Fruit fly (Drosophila melanogaster) whole organism, embryonic: ENCODE measurements around the gene Pde6.

Experiments
- Bgb ChIP-seq: fragments of 200-800 bp; sonication (Bioruptor generic); IDR thresholded peaks from 2 replicates; pipeline ENCODE4 v1.3.6; 2022; ENCODE audit warnings: missing biosample characterization, missing genetic modification characterization; ENCODE audit not compliant: partially characterized antibody
- Blimp-1 ChIP-seq: fragments of 200-800 bp; sonication (Bioruptor generic); optimal IDR thresholded peaks from 3 replicates; lab custom pipeline; 2018; ENCODE audit warnings: missing biosample characterization, missing genetic modification characterization, mild to moderate bottlenecking, moderate library complexity, missing genetic modification reagents
- CG10979 ChIP-seq: fragments of 200-800 bp; sonication (Bioruptor generic); optimal IDR thresholded peaks from 2 replicates; lab custom pipeline; 2018; ENCODE audit warnings: missing biosample characterization, mild to moderate bottlenecking, missing genetic modification characterization, moderate library complexity
- CG11504 ChIP-seq: fragments of 200-800 bp; sonication (Bioruptor generic); optimal IDR thresholded peaks from 3 replicates; lab custom pipeline; 2019; ENCODE audit warnings: missing biosample characterization, mild to moderate bottlenecking, missing genetic modification characterization, moderate library complexity
- CG12391 ChIP-seq: fragments of 200-800 bp; sonication (Bioruptor generic); optimal IDR thresholded peaks from 3 replicates; lab custom pipeline; 2018; ENCODE audit warnings: missing biosample characterization, mild to moderate bottlenecking, missing genetic modification characterization, moderate library complexity
- CG12659 ChIP-seq: fragments of 200-800 bp; sonication (Bioruptor generic); optimal IDR thresholded peaks from 3 replicates; lab custom pipeline; 2017; ENCODE audit warnings: mild to moderate bottlenecking, missing biosample characterization, missing genetic modification reagents, missing genetic modification characterization
- CG13424 ChIP-seq: fragments of 200-800 bp; sonication (Bioruptor generic); optimal IDR thresholded peaks from 2 replicates; lab custom pipeline; 2019; ENCODE audit warnings: missing biosample characterization, mild to moderate bottlenecking, missing genetic modification characterization, moderate library complexity
- CG15269 ChIP-seq: fragments of 200-800 bp; sonication (Bioruptor generic); optimal IDR thresholded peaks from 2 replicates; lab custom pipeline; 2018; ENCODE audit warnings: missing biosample characterization, mild to moderate bottlenecking, missing genetic modification characterization, moderate library complexity
- CG1603 ChIP-seq: fragments of 200-800 bp; sonication (Bioruptor generic); optimal IDR thresholded peaks from 2 replicates; lab custom pipeline; 2019; ENCODE audit warnings: missing biosample characterization, mild to moderate bottlenecking, missing genetic modification characterization, moderate library complexity
- CG1647 ChIP-seq: fragments of 200-800 bp; sonication (Bioruptor generic); optimal IDR thresholded peaks from 3 replicates; lab custom pipeline; 2016; ENCODE audit warnings: missing biosample characterization, missing genetic modification characterization
- CG17912 ChIP-seq: fragments of 200-800 bp; sonication (Bioruptor generic); optimal IDR thresholded peaks from 2 replicates; lab custom pipeline; 2018; ENCODE audit warnings: missing biosample characterization, mild to moderate bottlenecking, missing genetic modification characterization
- CG18262 ChIP-seq: fragments of 200-800 bp; optimal IDR thresholded peaks from 3 replicates; lab custom pipeline; 2019; ENCODE audit warnings: missing biosample characterization, mild to moderate bottlenecking, missing genetic modification characterization, moderate library complexity
- CG2678 ChIP-seq: fragments of 200-800 bp; sonication (Bioruptor generic); optimal IDR thresholded peaks from 3 replicates; lab custom pipeline; 2019; ENCODE audit warnings: missing biosample characterization, mild to moderate bottlenecking, missing genetic modification characterization, moderate library complexity
- CG2712 ChIP-seq: fragments of 200-800 bp; optimal IDR thresholded peaks from 3 replicates; lab custom pipeline; 2019; ENCODE audit warnings: missing biosample characterization, mild to moderate bottlenecking, missing genetic modification characterization, moderate library complexity
- CG4328 ChIP-seq: fragments of 200-800 bp; sonication (Bioruptor generic); optimal IDR thresholded peaks from 3 replicates; lab custom pipeline; 2017; ENCODE audit warnings: missing biosample characterization, missing genetic modification reagents, missing genetic modification characterization
- CG7357 ChIP-seq: fragments of 200-800 bp; sonication (Bioruptor generic); IDR thresholded peaks from 3 replicates; pipeline ENCODE4 v1.3.6; 2022; ENCODE audit warnings: missing biosample characterization, missing genetic modification characterization
- CG7839 ChIP-seq: fragments of 200-800 bp; sonication (Bioruptor generic); optimal IDR thresholded peaks from 3 replicates; lab custom pipeline; 2018; ENCODE audit warnings: missing biosample characterization, mild to moderate bottlenecking, missing genetic modification characterization, moderate library complexity
- CG7928 ChIP-seq: fragments of 200-800 bp; sonication (Bioruptor generic); optimal IDR thresholded peaks from 2 replicates; lab custom pipeline; 2017; ENCODE audit warnings: missing biosample characterization, mild to moderate bottlenecking, missing genetic modification characterization
- CG8089 ChIP-seq: fragments of 200-800 bp; sonication (Bioruptor generic); optimal IDR thresholded peaks from 3 replicates; lab custom pipeline; 2016; ENCODE audit warnings: missing biosample characterization, missing genetic modification characterization
- E2f2 ChIP-seq: fragments of 200-800 bp; sonication (Bioruptor generic); IDR thresholded peaks from 2 replicates; pipeline ENCODE4 v1.3.6; 2022; ENCODE audit warnings: missing biosample characterization, missing genetic modification characterization
- HmgD ChIP-seq: fragments of 200-800 bp; sonication (Bioruptor generic); optimal IDR thresholded peaks from 3 replicates; lab custom pipeline; 2016; ENCODE audit warnings: missing biosample characterization, missing genetic modification characterization
- Hr51 ChIP-seq, 2 experiments: fragments of 200-800 bp; sonication (Bioruptor generic); optimal IDR thresholded peaks; 2 replicates in 1 of 2; 3 replicates in 1 of 2; lab custom pipeline; 2016 to 2018; ENCODE audit warnings: missing biosample characterization in 2 of 2, missing genetic modification characterization in 2 of 2, mild to moderate bottlenecking in 1 of 2, moderate library complexity in 1 of 2
- Mrtf ChIP-seq: fragments of 200-800 bp; sonication (Bioruptor generic); IDR thresholded peaks from 3 replicates; pipeline ENCODE4 v1.3.6; 2022; ENCODE audit warnings: missing biosample characterization, missing genetic modification characterization
- Nf-YA ChIP-seq: fragments of 200-800 bp; sonication (Bioruptor generic); IDR thresholded peaks from 2 replicates; pipeline ENCODE4 v1.3.6; 2022; ENCODE audit warnings: missing biosample characterization, missing genetic modification characterization
- Nf-YC ChIP-seq: fragments of 200-800 bp; optimal IDR thresholded peaks from 3 replicates; lab custom pipeline; 2019; ENCODE audit warnings: missing biosample characterization, mild to moderate bottlenecking, missing genetic modification characterization, moderate library complexity
- Rx ChIP-seq: fragments of 200-800 bp; sonication (Bioruptor generic); IDR thresholded peaks from 2 replicates; pipeline ENCODE4 v1.3.6; 2022; ENCODE audit warnings: missing biosample characterization, missing genetic modification characterization
- Sox102F ChIP-seq: fragments of 200-800 bp; sonication (Bioruptor generic); optimal IDR thresholded peaks from 2 replicates; lab custom pipeline; 2018; ENCODE audit warnings: missing biosample characterization, mild to moderate bottlenecking, missing genetic modification characterization, moderate library complexity
- Ssrp ChIP-seq: fragments of 200-800 bp; sonication (Bioruptor generic); optimal IDR thresholded peaks from 2 replicates; lab custom pipeline; 2018; ENCODE audit warnings: missing biosample characterization, mild to moderate bottlenecking, missing genetic modification characterization, moderate library complexity
- bowl ChIP-seq: fragments of 200-800 bp; sonication (Bioruptor generic); IDR thresholded peaks from 2 replicates; pipeline ENCODE4 v1.3.6; 2022; ENCODE audit warnings: missing biosample characterization, missing genetic modification characterization
- bsh ChIP-seq, 2 experiments: fragments of 200-800 bp; sonication (Bioruptor generic); optimal IDR thresholded peaks; 2 replicates each; lab custom pipeline; 2017 to 2018; ENCODE audit warnings: mild to moderate bottlenecking in 2 of 2, missing biosample characterization in 2 of 2, missing genetic modification characterization in 2 of 2, moderate library complexity in 1 of 2
- dmrt99B ChIP-seq: fragments of 200-800 bp; sonication (Bioruptor generic); optimal IDR thresholded peaks from 2 replicates; lab custom pipeline; 2018; ENCODE audit warnings: missing biosample characterization, mild to moderate bottlenecking, missing genetic modification characterization, moderate library complexity
- ftz-f1 ChIP-seq: fragments of 200-800 bp; sonication (Bioruptor generic); optimal IDR thresholded peaks from 2 replicates; lab custom pipeline; 2016; ENCODE audit warnings: missing biosample characterization, missing genetic modification characterization
- gcm ChIP-seq: fragments of 200-800 bp; sonication (Bioruptor generic); optimal IDR thresholded peaks from 2 replicates; lab custom pipeline; 2019; ENCODE audit warnings: missing biosample characterization, mild to moderate bottlenecking, missing genetic modification characterization, moderate library complexity
- gcm2 ChIP-seq: fragments of 200-800 bp; sonication (Bioruptor generic); optimal IDR thresholded peaks from 2 replicates; lab custom pipeline; 2016; ENCODE audit warnings: missing biosample characterization, missing genetic modification characterization
- grau ChIP-seq: fragments of 200-800 bp; optimal IDR thresholded peaks from 3 replicates; lab custom pipeline; 2019; ENCODE audit warnings: missing biosample characterization, mild to moderate bottlenecking, missing genetic modification characterization, moderate library complexity
- lola ChIP-seq, 3 experiments: fragments of >200 bp in 2 of 3; fragments of 200-800 bp in 1 of 3; sonication (Bioruptor generic) in 1 of 3; optimal IDR thresholded peaks; 2 replicates each; lab custom pipeline; 2017 to 2019; ENCODE audit warnings: missing biosample characterization in 3 of 3, missing genetic modification characterization in 3 of 3, mild to moderate bottlenecking in 1 of 3, moderate library complexity in 1 of 3
- pan ChIP-seq, 4 experiments: fragments of >200 bp in 3 of 4; fragments of 200-800 bp in 1 of 4; sonication (Bioruptor generic) in 1 of 4; optimal IDR thresholded peaks in 3 of 4; IDR thresholded peaks in 1 of 4; 2 replicates each; pipeline versions ENCODE4 v1.3.6 to Lab custom; 2017 to 2022; ENCODE audit warnings: missing biosample characterization in 2 of 4, missing genetic modification characterization in 2 of 4, mixed read lengths in 1 of 4
- peb ChIP-seq: fragments of 200-800 bp; sonication (Bioruptor generic); IDR thresholded peaks from 2 replicates; pipeline ENCODE4 v1.3.6; 2022; ENCODE audit warnings: missing biosample characterization, missing genetic modification characterization
- phol ChIP-seq: fragments of 200-800 bp; sonication (Bioruptor generic); optimal IDR thresholded peaks from 3 replicates; lab custom pipeline; 2018; ENCODE audit warnings: missing biosample characterization, mild to moderate bottlenecking, missing genetic modification characterization, moderate library complexity
- pros ChIP-seq: fragments of 200-800 bp; sonication (Bioruptor generic); optimal IDR thresholded peaks from 3 replicates; lab custom pipeline; 2019; ENCODE audit warnings: missing biosample characterization, mild to moderate bottlenecking, missing genetic modification characterization, moderate library complexity
- sens ChIP-seq: fragments of 200-800 bp; sonication (Bioruptor generic); peaks from one replicate; lab custom pipeline; 2016; ENCODE audit warnings: missing biosample characterization, missing genetic modification characterization
- slou ChIP-seq: fragments of 200-800 bp; sonication (Bioruptor generic); optimal IDR thresholded peaks from 3 replicates; lab custom pipeline; 2016; ENCODE audit warnings: missing biosample characterization, missing genetic modification characterization
- sob ChIP-seq: fragments of 200-800 bp; sonication (Bioruptor generic); IDR thresholded peaks from 2 replicates; pipeline ENCODE4 v1.3.6; 2022; ENCODE audit warnings: missing biosample characterization, missing genetic modification characterization
- sqz ChIP-seq: fragments of 200-800 bp; sonication (Bioruptor generic); optimal IDR thresholded peaks from 3 replicates; lab custom pipeline; 2018; ENCODE audit warnings: missing biosample characterization, mild to moderate bottlenecking, missing genetic modification characterization
- trem ChIP-seq: fragments of 200-800 bp; optimal IDR thresholded peaks from 3 replicates; lab custom pipeline; 2019; ENCODE audit warnings: missing biosample characterization, mild to moderate bottlenecking, missing genetic modification characterization, moderate library complexity
- unpg ChIP-seq: fragments of 200-800 bp; sonication (Bioruptor generic); optimal IDR thresholded peaks from 3 replicates; lab custom pipeline; 2018; ENCODE audit warnings: missing biosample characterization, mild to moderate bottlenecking, missing genetic modification characterization, moderate library complexity
- usp ChIP-seq: fragments of >200 bp; optimal IDR thresholded peaks from 2 replicates; lab custom pipeline; 2017; ENCODE audit warnings: missing biosample characterization, missing genetic modification characterization
- wdn ChIP-seq: fragments of 200-800 bp; sonication (Bioruptor generic); IDR thresholded peaks from 2 replicates; pipeline ENCODE4 v1.3.6; 2022; ENCODE audit warnings: missing biosample characterization, missing genetic modification characterization

The Pde6 gene

DNA sequence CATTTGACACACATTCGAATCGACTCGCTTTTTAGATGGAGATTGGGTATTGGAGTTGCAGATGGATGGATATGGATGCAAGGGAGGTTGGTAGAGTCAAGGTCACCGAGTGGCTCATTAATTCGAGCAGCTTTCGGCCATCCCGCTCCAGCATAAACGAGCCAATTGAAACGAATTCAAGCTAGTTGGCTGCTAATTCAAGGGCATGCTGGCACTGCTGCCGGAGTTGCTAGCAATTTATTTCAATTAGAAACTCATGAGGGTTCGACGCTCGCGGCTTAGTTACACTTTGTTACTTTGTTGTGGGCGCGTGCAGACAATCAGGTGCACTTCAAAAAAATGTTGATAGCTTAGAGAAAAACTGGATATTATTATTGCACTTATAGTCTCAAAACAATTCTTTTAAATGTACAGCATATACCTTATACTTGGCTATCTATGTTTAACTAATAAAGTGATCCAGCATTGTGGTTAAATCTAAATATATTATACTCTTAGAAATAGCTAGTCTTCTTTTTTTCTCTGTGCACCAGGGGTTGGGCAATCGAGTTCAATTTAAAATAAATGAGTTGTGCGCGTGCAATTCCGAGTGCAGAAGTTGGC, 65.7 kb downstream of the Pde6 start (continued):
- TF ChIP-seq CG1647 (GFP tag; lab: Kevin White, UChicago) (no peak), phol (peak; percentile 4), grau (tag; lab: Kevin White, UChicago) (peak; percentile 23), peb (GFP tag; lab: Robert Waterston, UW) (no peak), CG18262 (tag; lab: Kevin White, UChicago) (peak; percentile 22), gcm2 (GFP tag; lab: Kevin White, UChicago) (no peak), CG2678 (tag; lab: Kevin White, UChicago) (no peak), unpg (GFP tag; lab: Kevin White, UChicago) (peak; percentile 27), CG13424 (tag; lab: Kevin White, UChicago) (peak; percentile 6), sens (GFP tag; lab: Kevin White, UChicago) (peak; percentile 67), CG11504 (peak; percentile 43), Mrtf (GFP tag; lab: Robert Waterston, UW) (no peak), Hr51 (GFP tag; optimal IDR thresholded peaks at IDR 0.05; lab: Kevin White, UChicago) (peak in 1 of 2 experiments; percentile 31), sqz (GFP tag; lab: Kevin White, UChicago) (no peak), CG7839 (peak; percentile 31), lola (GFP tag; optimal IDR thresholded peaks at IDR 0.05; lab: Kevin White, UChicago) (peak in 1 of 3 experiments; percentile 8), CG12391 (tag; lab: Kevin White, UChicago) (peak; percentile 14), sob (no peak), CG7357 (GFP tag; lab: Robert Waterston, UW) (no peak), CG2712 (tag; lab: Kevin White, UChicago) (peak; percentile 41), trem (tag; lab: Kevin White, UChicago) (no peak), CG17912 (GFP tag; lab: Kevin White, UChicago) (no peak), CG12659 (GFP tag; lab: Kevin White, UChicago) (no peak), CG15269 (tag; lab: Kevin White, UChicago) (no peak), Blimp-1 (GFP tag; lab: Kevin White, UChicago) (peak; percentile 24), Ssrp (tag; lab: Kevin White, UChicago) (no peak), gcm (GFP tag; lab: Kevin White, UChicago) (peak; percentile 78), bowl (GFP tag; lab: Robert Waterston, UW) (no peak), wdn (GFP tag; lab: Robert Waterston, UW) (no peak), pros (no peak), ftz-f1 (no peak), Rx (GFP tag; lab: Robert Waterston, UW) (peak; percentile 13; the same call in 1 of the 2 replicates), bsh (GFP tag; optimal IDR thresholded peaks at IDR 0.05; lab: Kevin White, UChicago) (peak in 1 of 2 experiments; percentile 21), dmrt99B (tag; lab: Kevin White, UChicago) (peak; percentile 40), CG1603 (peak; percentile 20), CG10979 (peak; percentile 29)

- TF ChIP-seq Hr51 (GFP tag; optimal IDR thresholded peaks at IDR 0.05; lab: Kevin White, UChicago): peak in 1 of 2 experiments; percentile 17
- peak in 1 of 2 experiments; percentile 23 for TF ChIP-seq bsh (GFP tag; optimal IDR thresholded peaks at IDR 0.05; lab: Kevin White, UChicago)
- TF ChIP-seq gcm2 (GFP tag; lab: Kevin White, UChicago): no peak
- no peak for TF ChIP-seq HmgD
- no peak for TF ChIP-seq pan (optimal IDR thresholded peaks at IDR 0.05; lab: Kevin White, UChicago)
- TF ChIP-seq pan (GFP tag; optimal IDR thresholded peaks at IDR 0.05 in 1 of 2, IDR thresholded peaks at IDR 0.05 in 1 of 2): no peak
- no peak for TF ChIP-seq CG7928 (GFP tag; lab: Kevin White, UChicago)
- TF ChIP-seq slou: no peak
- peak; percentile 20 for TF ChIP-seq Sox102F (GFP tag; lab: Kevin White, UChicago)
- no peak for TF ChIP-seq Nf-YC (tag; lab: Kevin White, UChicago)
- peak; percentile 2 for TF ChIP-seq grau (tag; lab: Kevin White, UChicago)
- no peak for TF ChIP-seq Nf-YA (GFP tag; lab: Robert Waterston, UW)
- no peak for TF ChIP-seq usp
- TF ChIP-seq E2f2: no peak
- no peak for TF ChIP-seq Bgb
- TF ChIP-seq CG8089 (GFP tag; lab: Kevin White, UChicago): no peak
- no peak for TF ChIP-seq CG4328
- TF ChIP-seq unpg (GFP tag; lab: Kevin White, UChicago): peak; percentile 4
These were observed 71.6 kb downstream of the Pde6 start for dm6 chr3R:14486469-14486868.
